Worm (Caenorhabditis elegans): ENCODE data around the gene lgc-56.
A peak's percentile ranks its signal among the peaks of the same experiment; 100 is the strongest.

Gene lgc-56

DNA sequence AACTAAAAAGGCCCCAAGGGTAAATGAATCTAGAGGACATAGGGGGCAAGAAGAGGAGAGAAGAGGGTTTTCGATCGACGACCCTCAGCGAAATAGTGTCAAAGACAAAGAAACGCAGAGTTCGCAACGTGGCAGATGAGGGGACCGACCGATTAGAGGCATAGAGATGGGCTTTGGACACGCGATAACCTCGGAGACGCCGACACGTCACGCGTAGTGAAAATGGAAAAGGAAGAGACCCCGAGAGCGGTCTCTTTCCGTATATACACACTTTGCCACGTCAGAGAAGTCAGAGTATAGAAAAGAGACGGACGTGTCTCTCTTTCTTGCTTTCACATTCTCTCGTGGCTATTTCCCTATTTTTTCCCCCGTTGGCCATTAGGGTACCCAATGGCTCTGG lies 51.3 kb downstream of the lgc-56 start (continued):
- TF ChIP-seq ceh-27 (GFP tag; optimal IDR thresholded peaks at IDR 0.05) = peak; percentile 40
- peak; percentile 61 for TF ChIP-seq madf-10 (tag; optimal IDR thresholded peaks at IDR 0.05)
- no peak for TF ChIP-seq lag-1 (GFP tag; IDR thresholded peaks at IDR 0.05)
- TF ChIP-seq somi-1 (GFP tag; optimal IDR thresholded peaks at IDR 0.05) = peak; percentile 64
- TF ChIP-seq K12H6.12 (tag; optimal IDR thresholded peaks at IDR 0.05) = peak; percentile 51
- TF ChIP-seq egl-18 (GFP tag; IDR thresholded peaks at IDR 0.05) = no peak
- TF ChIP-seq zfh-2 (GFP tag; conservative IDR thresholded peaks at IDR 0.05) = peak; percentile 92
- no peak for TF ChIP-seq snpc-4 (GFP tag; optimal IDR thresholded peaks at IDR 0.05)
- TF ChIP-seq snpc-4 (tag; optimal IDR thresholded peaks at IDR 0.05) = peak in 3 of 4 experiments; percentile 31 to 54 (median 38)
- TF ChIP-seq nfya-2 (GFP tag; IDR thresholded peaks at IDR 0.05) = no peak
- peak; percentile 47 to 89 for TF ChIP-seq let-607 (tag; optimal IDR thresholded peaks at IDR 0.05)
- 0 out of 2 replicates have a peak, but pooled peaks have one; percentile 34 for TF ChIP-seq pbrm-1 (GFP tag; IDR thresholded peaks at IDR 0.05)
- no peak for TF ChIP-seq Y56A3A.18 (GFP tag; IDR thresholded peaks at IDR 0.05)
- peak; percentile 83 for TF ChIP-seq hmg-1.2 (GFP tag; IDR thresholded peaks at IDR 0.05)
- TF ChIP-seq die-1 (tag; optimal IDR thresholded peaks at IDR 0.05) = peak; percentile 46
- no peak for TF ChIP-seq B0035.1 (tag; optimal IDR thresholded peaks at IDR 0.05)
- TF ChIP-seq gei-17 (GFP tag; optimal IDR thresholded peaks at IDR 0.05) = peak; percentile 28
- peak in 1 of 3 experiments; percentile 50 for TF ChIP-seq lin-35 (GFP tag; optimal IDR thresholded peaks at IDR 0.05)
- TF ChIP-seq F49E8.2 (tag; optimal IDR thresholded peaks at IDR 0.05; ENCODE audit: insufficient read depth) = no peak
- TF ChIP-seq B0336.3 (GFP tag; IDR thresholded peaks at IDR 0.05) = peak; percentile 42; the same call in 1 of the 2 replicates
- TF ChIP-seq ztf-22 (GFP tag; optimal IDR thresholded peaks at IDR 0.05) = no peak
- TF ChIP-seq mel-28 (tag; optimal IDR thresholded peaks at IDR 0.05; ENCODE audit: borderline replicate concordance) = no peak
- no peak for TF ChIP-seq attf-6 (GFP tag; IDR thresholded peaks at IDR 0.05)
- peak; percentile 1 for TF ChIP-seq nhr-80 (tag; optimal IDR thresholded peaks at IDR 0.05)
- peak; percentile 58; the same call in 1 of the 2 replicates for TF ChIP-seq lin-26 (GFP tag; IDR thresholded peaks at IDR 0.05)
- TF ChIP-seq ets-4 (GFP tag; optimal IDR thresholded peaks at IDR 0.05) = no peak
- TF ChIP-seq Y79H2A.3 (GFP tag; conservative IDR thresholded peaks at IDR 0.05) = no peak
- no peak for TF ChIP-seq snpc-3.4 (tag; optimal IDR thresholded peaks at IDR 0.05)
- TF ChIP-seq cebp-1 (GFP tag; IDR thresholded peaks at IDR 0.05) = no peak
- TF ChIP-seq cebp-1 (tag; optimal IDR thresholded peaks at IDR 0.05) = peak; percentile 72
- peak; percentile 26 for TF ChIP-seq atf-7 (tag; optimal IDR thresholded peaks at IDR 0.05)
- TF ChIP-seq nfyb-1 (GFP tag; IDR thresholded peaks at IDR 0.05) = peak; percentile 81
- TF ChIP-seq F23B12.7 (tag; optimal IDR thresholded peaks at IDR 0.05; ENCODE audit: insufficient read depth) = no peak
- peak; percentile 55 for TF ChIP-seq repo-1 (tag; optimal IDR thresholded peaks at IDR 0.05)
- TF ChIP-seq egl-44 (GFP tag; IDR thresholded peaks at IDR 0.05) = 0 out of 2 replicates have a peak, but pooled peaks have one; percentile 61
- no peak for TF ChIP-seq Y95B8A.8 (GFP tag; IDR thresholded peaks at IDR 0.05)
- TF ChIP-seq cebp-2 (GFP tag; IDR thresholded peaks at IDR 0.05) = no peak
- TF ChIP-seq ceh-40 (GFP tag; IDR thresholded peaks at IDR 0.05) = no peak
- TF ChIP-seq nhr-27 (tag; optimal IDR thresholded peaks at IDR 0.05) = no peak
- no peak for TF ChIP-seq ztf-25 (GFP tag; IDR thresholded peaks at IDR 0.05)
- peak; percentile 16 for TF ChIP-seq nhr-90 (tag; optimal IDR thresholded peaks at IDR 0.05)
- TF ChIP-seq lir-1 (GFP tag; conservative IDR thresholded peaks at IDR 0.05) = 0 out of 2 replicates have a peak, but pooled peaks have one; percentile 29
- no peak for TF ChIP-seq athp-1 (tag; optimal IDR thresholded peaks at IDR 0.05)
- peak; percentile 32 for TF ChIP-seq F52B5.7 (tag; optimal IDR thresholded peaks at IDR 0.05)
- TF ChIP-seq mcd-1 (GFP tag; IDR thresholded peaks at IDR 0.05) = peak; percentile 25; the same call in 1 of the 2 replicates
- no peak for TF ChIP-seq Y67H2A.10 (GFP tag; conservative IDR thresholded peaks at IDR 0.05)
- TF ChIP-seq hsf-1 (GFP tag; IDR thresholded peaks at IDR 0.05) = 0 out of 2 replicates have a peak, but pooled peaks have one; percentile 15
- no peak for TF ChIP-seq madf-8 (GFP tag; conservative IDR thresholded peaks at IDR 0.05)

Data from whole organism, young adult.